Fruit fly (Drosophila melanogaster) whole organism, embryonic: ENCODE results near the gene Tti1.

Experiments
- BEAF-32 ChIP-seq: fragments of 200-800 bp; sonication (Bioruptor generic); optimal IDR thresholded peaks from 3 replicates; lab custom pipeline; 2017; ENCODE audit warnings: missing biosample characterization, missing genetic modification characterization, mild to moderate bottlenecking, moderate library complexity, missing genetic modification reagents
- Bgb ChIP-seq: fragments of 200-800 bp; sonication (Bioruptor generic); IDR thresholded peaks from 2 replicates; pipeline ENCODE4 v1.3.6; 2022; ENCODE audit warnings: missing biosample characterization, missing genetic modification characterization; ENCODE audit not compliant: partially characterized antibody
- CG11695 ChIP-seq: fragments of 200-800 bp; sonication (Bioruptor generic); IDR thresholded peaks from 3 replicates; pipeline ENCODE4 v1.3.6; 2022; ENCODE audit warnings: missing biosample characterization, missing genetic modification characterization
- CG12659 ChIP-seq: fragments of 200-800 bp; sonication (Bioruptor generic); optimal IDR thresholded peaks from 3 replicates; lab custom pipeline; 2017; ENCODE audit warnings: mild to moderate bottlenecking, missing biosample characterization, missing genetic modification reagents, missing genetic modification characterization
- CG12769 ChIP-seq: fragments of 200-800 bp; sonication (Bioruptor generic); optimal IDR thresholded peaks from 2 replicates; lab custom pipeline; 2019; ENCODE audit warnings: missing biosample characterization, mild to moderate bottlenecking, missing genetic modification characterization, moderate library complexity
- CG13424 ChIP-seq: fragments of 200-800 bp; sonication (Bioruptor generic); optimal IDR thresholded peaks from 2 replicates; lab custom pipeline; 2019; ENCODE audit warnings: missing biosample characterization, mild to moderate bottlenecking, missing genetic modification characterization, moderate library complexity
- CG15073 ChIP-seq: fragments of 200-800 bp; sonication (Bioruptor generic); optimal IDR thresholded peaks from 2 replicates; lab custom pipeline; 2016; ENCODE audit warnings: missing biosample characterization, missing genetic modification characterization
- CG1529 ChIP-seq: fragments of 200-800 bp; sonication (Bioruptor generic); optimal IDR thresholded peaks from 3 replicates; lab custom pipeline; 2018; ENCODE audit warnings: missing biosample characterization, missing genetic modification characterization
- CG1647 ChIP-seq: fragments of 200-800 bp; sonication (Bioruptor generic); optimal IDR thresholded peaks from 3 replicates; lab custom pipeline; 2016; ENCODE audit warnings: missing biosample characterization, missing genetic modification characterization
- CG16813 ChIP-seq: fragments of 200-800 bp; sonication (Bioruptor generic); IDR thresholded peaks from 3 replicates; pipeline ENCODE4 v1.3.6; 2022; ENCODE audit warnings: missing biosample characterization, missing genetic modification characterization; ENCODE audit not compliant: partially characterized antibody
- CG18262 ChIP-seq: fragments of 200-800 bp; optimal IDR thresholded peaks from 3 replicates; lab custom pipeline; 2019; ENCODE audit warnings: missing biosample characterization, mild to moderate bottlenecking, missing genetic modification characterization, moderate library complexity
- CG2712 ChIP-seq: fragments of 200-800 bp; optimal IDR thresholded peaks from 3 replicates; lab custom pipeline; 2019; ENCODE audit warnings: missing biosample characterization, mild to moderate bottlenecking, missing genetic modification characterization, moderate library complexity
- CG3407 ChIP-seq: fragments of 200-800 bp; sonication (Bioruptor generic); optimal IDR thresholded peaks from 2 replicates; lab custom pipeline; 2018; ENCODE audit warnings: missing biosample characterization, mild to moderate bottlenecking, missing genetic modification characterization
- CG34224 ChIP-seq: fragments of 200-800 bp; sonication (Bioruptor generic); IDR thresholded peaks from 3 replicates; pipeline ENCODE4 v1.3.6; 2022; ENCODE audit warnings: missing biosample characterization, missing genetic modification characterization; ENCODE audit not compliant: partially characterized antibody
- CG42726 ChIP-seq: fragments of 200-800 bp; sonication (Bioruptor generic); IDR thresholded peaks from 2 replicates; pipeline ENCODE4 v1.3.6; 2022; ENCODE audit warnings: missing biosample characterization, missing genetic modification characterization; ENCODE audit not compliant: partially characterized antibody
- CG4854 ChIP-seq: fragments of 200-800 bp; sonication (Bioruptor generic); optimal IDR thresholded peaks from 2 replicates; lab custom pipeline; 2016; ENCODE audit warnings: missing biosample characterization, missing genetic modification characterization, inconsistent platforms
- CG6765 ChIP-seq: fragments of 200-800 bp; sonication (Bioruptor generic); optimal IDR thresholded peaks from 3 replicates; lab custom pipeline; 2017; ENCODE audit warnings: missing biosample characterization, mild to moderate bottlenecking, missing genetic modification characterization
- CG7556 ChIP-seq: fragments of 200-800 bp; sonication (Bioruptor generic); optimal IDR thresholded peaks from 2 replicates; lab custom pipeline; 2017; ENCODE audit warnings: missing biosample characterization, mild to moderate bottlenecking, missing genetic modification characterization
- CG8089 ChIP-seq: fragments of 200-800 bp; sonication (Bioruptor generic); optimal IDR thresholded peaks from 3 replicates; lab custom pipeline; 2016; ENCODE audit warnings: missing biosample characterization, missing genetic modification characterization
- CG8924 ChIP-seq: fragments of 200-800 bp; optimal IDR thresholded peaks from 3 replicates; lab custom pipeline; 2019; ENCODE audit warnings: missing biosample characterization, mild to moderate bottlenecking, missing genetic modification characterization, moderate library complexity
- CG8944 ChIP-seq: fragments of 200-800 bp; sonication (Bioruptor generic); optimal IDR thresholded peaks from 3 replicates; lab custom pipeline; 2016; ENCODE audit warnings: missing biosample characterization, missing genetic modification characterization
- CG9215 ChIP-seq: fragments of 200-800 bp; sonication (Bioruptor generic); IDR thresholded peaks from 2 replicates; pipeline ENCODE4 v1.3.6; 2022; ENCODE audit warnings: missing biosample characterization, missing genetic modification characterization
- CG9797 ChIP-seq: fragments of 200-800 bp; sonication (Bioruptor generic); optimal IDR thresholded peaks from 3 replicates; lab custom pipeline; 2018; ENCODE audit warnings: missing biosample characterization, mild to moderate bottlenecking, missing genetic modification characterization
- Dad ChIP-seq: fragments of 200-800 bp; sonication (Bioruptor generic); optimal IDR thresholded peaks from 3 replicates; lab custom pipeline; 2016; ENCODE audit warnings: missing biosample characterization, missing genetic modification characterization
- Dll ChIP-seq: fragments of 200-800 bp; sonication (Bioruptor generic); IDR thresholded peaks from 4 replicates; pipeline ENCODE4 v1.3.6; 2022; ENCODE audit warnings: missing biosample characterization, missing genetic modification characterization; ENCODE audit not compliant: partially characterized antibody
- Doc3 ChIP-seq: fragments of 200-800 bp; sonication (Bioruptor generic); IDR thresholded peaks from 3 replicates; pipeline ENCODE4 v1.3.6; 2022; ENCODE audit warnings: missing biosample characterization, missing genetic modification characterization; ENCODE audit not compliant: partially characterized antibody
- Dref ChIP-seq: fragments of 200-800 bp; sonication (Bioruptor generic); IDR thresholded peaks from 2 replicates; pipeline ENCODE4 v1.3.6; 2022; ENCODE audit warnings: missing biosample characterization, missing genetic modification characterization
- E2f1 ChIP-seq: fragments of 200-800 bp; sonication (Bioruptor generic); IDR thresholded peaks from 2 replicates; pipeline ENCODE4 v1.3.6; 2022; ENCODE audit warnings: missing biosample characterization, missing genetic modification characterization
- HLH3B ChIP-seq: fragments of 200-800 bp; sonication (Bioruptor generic); IDR thresholded peaks from 2 replicates; pipeline ENCODE4 v1.3.6; 2022; ENCODE audit warnings: missing biosample characterization, missing genetic modification characterization
- Nf-YC ChIP-seq: fragments of 200-800 bp; optimal IDR thresholded peaks from 3 replicates; lab custom pipeline; 2019; ENCODE audit warnings: missing biosample characterization, mild to moderate bottlenecking, missing genetic modification characterization, moderate library complexity
- Oaz ChIP-seq: fragments of 200-800 bp; sonication (Bioruptor generic); IDR thresholded peaks from 2 replicates; pipeline ENCODE4 v1.3.6; 2022; ENCODE audit warnings: missing biosample characterization, missing genetic modification characterization
- Opbp ChIP-seq: fragments of 200-800 bp; sonication (Bioruptor generic); IDR thresholded peaks from 3 replicates; pipeline ENCODE4 v1.3.6; 2022; ENCODE audit warnings: missing biosample characterization, missing genetic modification characterization; ENCODE audit not compliant: partially characterized antibody
- Ravus ChIP-seq: fragments of 200-800 bp; sonication (Bioruptor generic); IDR thresholded peaks from 2 replicates; pipeline ENCODE4 v1.3.6; 2022; ENCODE audit warnings: missing biosample characterization, missing genetic modification characterization
- Rfx ChIP-seq: fragments of 200-800 bp; sonication (Bioruptor generic); IDR thresholded peaks from 2 replicates; pipeline ENCODE4 v1.3.6; 2022; ENCODE audit warnings: missing biosample characterization, missing genetic modification characterization
- Scr ChIP-seq: fragments of 200-800 bp; sonication (Bioruptor generic); IDR thresholded peaks from 2 replicates; pipeline ENCODE4 v1.3.6; 2022; ENCODE audit warnings: missing biosample characterization, missing genetic modification characterization; ENCODE audit not compliant: partially characterized antibody
- chif ChIP-seq, 2 experiments: fragments of 200-800 bp; sonication (Bioruptor generic); optimal IDR thresholded peaks; 3 replicates each; lab custom pipeline; 2016; ENCODE audit warnings: missing biosample characterization in 2 of 2, missing genetic modification characterization in 2 of 2
- dati ChIP-seq: fragments of 200-800 bp; sonication (Bioruptor generic); IDR thresholded peaks from 2 replicates; pipeline ENCODE4 v1.3.6; 2022; ENCODE audit warnings: missing biosample characterization, missing genetic modification characterization
- fru ChIP-seq: fragments of >200 bp; optimal IDR thresholded peaks from 2 replicates; lab custom pipeline; 2017
- ftz-f1 ChIP-seq: fragments of 200-800 bp; sonication (Bioruptor generic); optimal IDR thresholded peaks from 2 replicates; lab custom pipeline; 2016; ENCODE audit warnings: missing biosample characterization, missing genetic modification characterization
- hb ChIP-seq: fragments of 200-800 bp; sonication (Bioruptor generic); IDR thresholded peaks from 3 replicates; pipeline ENCODE4 v1.3.6; 2022; ENCODE audit warnings: missing biosample characterization, missing genetic modification characterization; ENCODE audit not compliant: partially characterized antibody
- knrl ChIP-seq: fragments of 200-800 bp; sonication (Bioruptor generic); IDR thresholded peaks from 3 replicates; pipeline ENCODE4 v1.3.6; 2022; ENCODE audit warnings: missing biosample characterization, missing genetic modification characterization; ENCODE audit not compliant: partially characterized antibody
- lola ChIP-seq, 3 experiments: fragments of >200 bp in 2 of 3; fragments of 200-800 bp in 1 of 3; sonication (Bioruptor generic) in 1 of 3; optimal IDR thresholded peaks; 2 replicates each; lab custom pipeline; 2017 to 2019; ENCODE audit warnings: missing biosample characterization in 3 of 3, missing genetic modification characterization in 3 of 3, mild to moderate bottlenecking in 1 of 3, moderate library complexity in 1 of 3
- mld ChIP-seq: fragments of 200-800 bp; sonication (Bioruptor generic); IDR thresholded peaks from 3 replicates; pipeline ENCODE4 v1.3.6; 2022; ENCODE audit warnings: missing biosample characterization, missing genetic modification characterization; ENCODE audit not compliant: partially characterized antibody
- nerfin-2 ChIP-seq: fragments of 200-800 bp; sonication (Bioruptor generic); IDR thresholded peaks from 2 replicates; pipeline ENCODE4 v1.3.6; 2022; ENCODE audit warnings: missing biosample characterization, missing genetic modification characterization; ENCODE audit not compliant: partially characterized antibody
- nmo ChIP-seq: fragments of 200-800 bp; sonication (Bioruptor generic); optimal IDR thresholded peaks from 2 replicates; lab custom pipeline; 2018; ENCODE audit warnings: missing biosample characterization, mild to moderate bottlenecking, missing genetic modification characterization, moderate library complexity
- row ChIP-seq: fragments of 200-800 bp; sonication (Bioruptor generic); IDR thresholded peaks from 3 replicates; pipeline ENCODE4 v1.3.6; 2022; ENCODE audit warnings: missing biosample characterization, missing genetic modification characterization
- sqz ChIP-seq: fragments of 200-800 bp; sonication (Bioruptor generic); optimal IDR thresholded peaks from 3 replicates; lab custom pipeline; 2018; ENCODE audit warnings: missing biosample characterization, mild to moderate bottlenecking, missing genetic modification characterization
- trem ChIP-seq: fragments of 200-800 bp; optimal IDR thresholded peaks from 3 replicates; lab custom pipeline; 2019; ENCODE audit warnings: missing biosample characterization, mild to moderate bottlenecking, missing genetic modification characterization, moderate library complexity
- trh ChIP-seq: fragments of 200-800 bp; sonication (Bioruptor generic); optimal IDR thresholded peaks from 2 replicates; lab custom pipeline; 2016; ENCODE audit warnings: missing biosample characterization, missing genetic modification characterization
- vnd ChIP-seq: fragments of 200-800 bp; sonication (Bioruptor generic); IDR thresholded peaks from 3 replicates; pipeline ENCODE4 v1.3.6; 2022; ENCODE audit warnings: missing biosample characterization, missing genetic modification characterization; ENCODE audit not compliant: partially characterized antibody

Gene Tti1

DNA sequence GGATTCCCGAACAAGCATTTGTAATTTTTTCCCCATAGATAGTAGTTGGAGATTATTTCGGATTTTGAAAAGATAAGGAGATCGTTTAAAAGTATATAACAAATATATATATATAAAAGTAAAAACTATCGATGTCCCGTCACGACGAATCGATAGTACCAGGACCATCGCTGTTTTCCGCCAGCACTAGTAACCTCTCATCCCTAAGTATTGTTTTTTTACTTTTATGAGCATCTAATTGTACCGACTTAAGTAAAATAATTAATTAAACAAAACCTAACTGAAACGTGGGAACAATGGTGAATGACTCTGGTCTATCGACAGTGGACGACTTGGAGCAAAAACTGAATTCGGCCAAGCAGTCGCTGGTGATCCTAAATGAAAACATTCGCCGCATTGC lies 13.8 kb downstream of the Tti1 start, which contains the start of gene Pnn (continued):
- TF ChIP-seq CG16813 (peak; percentile 92), Ravus (GFP tag; lab: Robert Waterston, UW) (no peak), trem (tag; lab: Kevin White, UChicago) (peak; percentile 67), row (peak; percentile 84), CG42726 (GFP tag; lab: Robert Waterston, UW) (peak; percentile 87; the same call in 1 of the 2 replicates), nerfin-2 (GFP tag; lab: Robert Waterston, UW) (peak; percentile 69), fru (no peak), dati (GFP tag; lab: Robert Waterston, UW) (no peak), CG8924 (tag; lab: Kevin White, UChicago) (peak; percentile 52), CG12659 (peak; percentile 30), CG1529 (GFP tag; lab: Kevin White, UChicago) (no peak), sqz (GFP tag; lab: Kevin White, UChicago) (peak; percentile 65), CG3407 (no peak), CG6765 (GFP tag; lab: Kevin White, UChicago) (no peak), Nf-YC (tag; lab: Kevin White, UChicago) (peak; percentile 32), nmo (GFP tag; lab: Kevin White, UChicago) (peak; percentile 47), CG2712 (tag; lab: Kevin White, UChicago) (peak; percentile 42), Oaz (GFP tag; lab: Robert Waterston, UW) (no peak), Bgb (GFP tag; lab: Robert Waterston, UW) (peak; percentile 92), HLH3B (GFP tag; lab: Robert Waterston, UW) (no peak), CG1647 (GFP tag; lab: Kevin White, UChicago) (no peak), Opbp (GFP tag; lab: Robert Waterston, UW) (peak; percentile 94), mld (GFP tag; lab: Robert Waterston, UW) (peak; percentile 68; the same call in 1 of the 3 replicates), chif (GFP tag; optimal IDR thresholded peaks at IDR 0.05; lab: Kevin White, UChicago) (no peak), CG8089 (GFP tag; lab: Kevin White, UChicago) (no peak), CG15073 (GFP tag; lab: Kevin White, UChicago) (no peak), Dll (peak; percentile 91), vnd (GFP tag; lab: Robert Waterston, UW) (peak; percentile 90), trh (GFP tag; lab: Kevin White, UChicago) (no peak), hb (GFP tag; lab: Robert Waterston, UW) (peak; percentile 86), Rfx (no peak), CG11695 (GFP tag; lab: Robert Waterston, UW) (no peak), CG4854 (GFP tag; lab: Kevin White, UChicago) (no peak), CG8944 (no peak), CG13424 (tag; lab: Kevin White, UChicago) (no peak), CG12769 (tag; lab: Kevin White, UChicago) (no peak), Doc3 (GFP tag; lab: Robert Waterston, UW) (peak; percentile 86), BEAF-32 (peak; percentile 84), CG34224 (GFP tag; lab: Robert Waterston, UW) (peak; percentile 88), knrl (GFP tag; lab: Robert Waterston, UW) (peak; percentile 92), CG9797 (peak; percentile 17), CG7556 (GFP tag; lab: Kevin White, UChicago) (no peak), CG18262 (peak; percentile 17), lola (GFP tag; optimal IDR thresholded peaks at IDR 0.05; lab: Kevin White, UChicago) (no peak), ftz-f1 (GFP tag; lab: Kevin White, UChicago) (no peak), Dref (GFP tag; lab: Robert Waterston, UW) (peak; percentile 81), Scr (peak; percentile 93), Dad (GFP tag; lab: Kevin White, UChicago) (no peak), CG9215 (no peak), E2f1 (GFP tag; lab: Robert Waterston, UW) (no peak)
